Fruit fly (Drosophila melanogaster) whole organism, embryonic: ENCODE results near the gene Agpat1.
A peak's percentile ranks its signal among the peaks of the same experiment; 100 is the strongest.

ENCODE experiments used
- Abd-B ChIP-seq: fragments of 200-800 bp; sonication (Bioruptor generic); optimal IDR thresholded peaks from 2 replicates; lab custom pipeline; 2018; ENCODE audit warnings: missing biosample characterization, mild to moderate bottlenecking, missing genetic modification characterization, moderate library complexity
- Adf1 ChIP-seq: fragments of 200-800 bp; sonication (Bioruptor generic); IDR thresholded peaks from 2 replicates; pipeline ENCODE4 v1.3.6; 2022; ENCODE audit warnings: missing biosample characterization, missing genetic modification characterization
- B-H2 ChIP-seq: fragments of 200-800 bp; sonication (Bioruptor generic); optimal IDR thresholded peaks from 2 replicates; lab custom pipeline; 2018; ENCODE audit warnings: missing biosample characterization, mild to moderate bottlenecking, missing genetic modification characterization
- Bteb2 ChIP-seq: fragments of 200-800 bp; sonication (Bioruptor generic); optimal IDR thresholded peaks from 2 replicates; lab custom pipeline; 2016; ENCODE audit warnings: missing biosample characterization, missing genetic modification characterization
- CG10565 ChIP-seq: fragments of 200-800 bp; sonication (Bioruptor generic); optimal IDR thresholded peaks from 3 replicates; lab custom pipeline; 2016; ENCODE audit warnings: missing biosample characterization, mild to moderate bottlenecking, missing genetic modification characterization
- CG10959 ChIP-seq: fragments of 200-800 bp; sonication (Bioruptor generic); IDR thresholded peaks from 2 replicates; pipeline ENCODE4 v1.3.6; 2022; ENCODE audit warnings: missing biosample characterization, missing genetic modification characterization
- CG11085 ChIP-seq: fragments of 200-800 bp; sonication (Bioruptor generic); IDR thresholded peaks from 2 replicates; pipeline ENCODE4 v1.3.6; 2022; ENCODE audit warnings: missing biosample characterization, missing genetic modification characterization
- CG11093 ChIP-seq: fragments of 200-800 bp; sonication (Bioruptor generic); IDR thresholded peaks from 3 replicates; pipeline ENCODE4 v1.3.6; 2022; ENCODE audit warnings: missing biosample characterization, missing genetic modification characterization
- CG11504 ChIP-seq: fragments of 200-800 bp; sonication (Bioruptor generic); optimal IDR thresholded peaks from 3 replicates; lab custom pipeline; 2019; ENCODE audit warnings: missing biosample characterization, mild to moderate bottlenecking, missing genetic modification characterization, moderate library complexity
- CG12744 ChIP-seq: fragments of 200-800 bp; sonication (Bioruptor generic); optimal IDR thresholded peaks from 2 replicates; lab custom pipeline; 2016; ENCODE audit warnings: missing biosample characterization, missing genetic modification characterization
- CG14050 ChIP-seq: fragments of 200-800 bp; sonication (Bioruptor generic); IDR thresholded peaks from 3 replicates; pipeline ENCODE4 v1.3.6; 2022; ENCODE audit warnings: missing biosample characterization, missing genetic modification characterization
- CG14441 ChIP-seq: fragments of 200-800 bp; sonication (Bioruptor generic); IDR thresholded peaks from 2 replicates; pipeline ENCODE4 v1.3.6; 2022; ENCODE audit warnings: missing biosample characterization, missing genetic modification characterization
- CG14667 ChIP-seq: fragments of 200-800 bp; sonication (Bioruptor generic); IDR thresholded peaks from 2 replicates; pipeline ENCODE4 v1.3.6; 2022; ENCODE audit warnings: missing biosample characterization, missing genetic modification characterization
- CG14965 ChIP-seq: fragments of 200-800 bp; sonication (Bioruptor generic); optimal IDR thresholded peaks from 2 replicates; lab custom pipeline; 2016; ENCODE audit warnings: missing biosample characterization, missing genetic modification characterization, borderline replicate concordance
- CG15073 ChIP-seq: fragments of 200-800 bp; sonication (Bioruptor generic); optimal IDR thresholded peaks from 2 replicates; lab custom pipeline; 2016; ENCODE audit warnings: missing biosample characterization, missing genetic modification characterization
- CG16815 ChIP-seq: fragments of 200-800 bp; sonication (Bioruptor generic); optimal IDR thresholded peaks from 3 replicates; lab custom pipeline; 2017; ENCODE audit warnings: missing biosample characterization, mild to moderate bottlenecking, missing genetic modification characterization
- CG2120 ChIP-seq: fragments of 200-800 bp; sonication (Bioruptor generic); optimal IDR thresholded peaks from 3 replicates; lab custom pipeline; 2016; ENCODE audit warnings: missing biosample characterization, missing genetic modification characterization
- CG3995 ChIP-seq: fragments of 200-800 bp; sonication (Bioruptor generic); optimal IDR thresholded peaks from 3 replicates; lab custom pipeline; 2016; ENCODE audit warnings: missing biosample characterization, missing genetic modification characterization
- CG4854 ChIP-seq: fragments of 200-800 bp; sonication (Bioruptor generic); optimal IDR thresholded peaks from 2 replicates; lab custom pipeline; 2016; ENCODE audit warnings: missing biosample characterization, missing genetic modification characterization, inconsistent platforms
- CG6272 ChIP-seq: fragments of 200-800 bp; sonication (Bioruptor generic); IDR thresholded peaks from 2 replicates; pipeline ENCODE4 v1.3.6; 2022; ENCODE audit warnings: missing biosample characterization, missing genetic modification characterization
- CG7556 ChIP-seq: fragments of 200-800 bp; sonication (Bioruptor generic); optimal IDR thresholded peaks from 2 replicates; lab custom pipeline; 2017; ENCODE audit warnings: missing biosample characterization, mild to moderate bottlenecking, missing genetic modification characterization
- CG8944 ChIP-seq: fragments of 200-800 bp; sonication (Bioruptor generic); optimal IDR thresholded peaks from 3 replicates; lab custom pipeline; 2016; ENCODE audit warnings: missing biosample characterization, missing genetic modification characterization
- CTCF ChIP-seq: fragments of 200-800 bp; sonication (Bioruptor generic); optimal IDR thresholded peaks from 2 replicates; lab custom pipeline; 2017; ENCODE audit warnings: missing biosample characterization, mild to moderate bottlenecking, missing genetic modification characterization, moderate library complexity
- Camta ChIP-seq: fragments of 200-800 bp; sonication (Bioruptor generic); optimal IDR thresholded peaks from 2 replicates; lab custom pipeline; 2016; ENCODE audit warnings: missing biosample characterization, missing genetic modification characterization
- Chrac-16 ChIP-seq: fragments of 200-800 bp; sonication (Bioruptor generic); optimal IDR thresholded peaks from 3 replicates; lab custom pipeline; 2016; ENCODE audit warnings: missing biosample characterization, missing genetic modification characterization
- D19A ChIP-seq: fragments of 200-800 bp; optimal IDR thresholded peaks from 3 replicates; lab custom pipeline; 2019; ENCODE audit warnings: missing biosample characterization, mild to moderate bottlenecking, missing genetic modification characterization, moderate library complexity
- Dp ChIP-seq: fragments of 200-800 bp; sonication (Bioruptor generic); optimal IDR thresholded peaks from 2 replicates; lab custom pipeline; 2018; ENCODE audit warnings: missing biosample characterization, mild to moderate bottlenecking, missing genetic modification characterization, moderate library complexity
- Drgx ChIP-seq: fragments of 200-800 bp; sonication (Bioruptor generic); IDR thresholded peaks from 2 replicates; pipeline ENCODE4 v1.3.6; 2022; ENCODE audit warnings: missing biosample characterization, missing genetic modification characterization
- E2f1 ChIP-seq: fragments of 200-800 bp; sonication (Bioruptor generic); IDR thresholded peaks from 2 replicates; pipeline ENCODE4 v1.3.6; 2022; ENCODE audit warnings: missing biosample characterization, missing genetic modification characterization
- H2.0 ChIP-seq: fragments of 200-800 bp; sonication (Bioruptor generic); IDR thresholded peaks from 2 replicates; pipeline ENCODE4 v1.3.6; 2022; ENCODE audit warnings: missing biosample characterization, missing genetic modification characterization
- Hmr ChIP-seq: fragments of 200-800 bp; sonication (Bioruptor generic); optimal IDR thresholded peaks from 3 replicates; lab custom pipeline; 2017; ENCODE audit warnings: mild to moderate bottlenecking, missing biosample characterization, missing genetic modification reagents, missing genetic modification characterization
- Hr51 ChIP-seq, 2 experiments: fragments of 200-800 bp; sonication (Bioruptor generic); optimal IDR thresholded peaks; 2 replicates in 1 of 2; 3 replicates in 1 of 2; lab custom pipeline; 2016 to 2018; ENCODE audit warnings: missing biosample characterization in 2 of 2, missing genetic modification characterization in 2 of 2, mild to moderate bottlenecking in 1 of 2, moderate library complexity in 1 of 2
- MBD-R2 ChIP-seq: fragments of 200-800 bp; sonication (Bioruptor generic); IDR thresholded peaks from 2 replicates; pipeline ENCODE4 v1.3.6; 2022; ENCODE audit warnings: missing biosample characterization, missing genetic modification characterization
- NFAT ChIP-seq: fragments of 200-800 bp; sonication (Bioruptor generic); IDR thresholded peaks from 2 replicates; pipeline ENCODE4 v1.3.6; 2022; ENCODE audit warnings: missing biosample characterization, missing genetic modification characterization
- Nf-YC ChIP-seq: fragments of 200-800 bp; optimal IDR thresholded peaks from 3 replicates; lab custom pipeline; 2019; ENCODE audit warnings: missing biosample characterization, mild to moderate bottlenecking, missing genetic modification characterization, moderate library complexity
- Xbp1 ChIP-seq: fragments of 200-800 bp; sonication (Bioruptor generic); optimal IDR thresholded peaks from 3 replicates; lab custom pipeline; 2016; ENCODE audit warnings: missing biosample characterization, mild to moderate bottlenecking, missing genetic modification characterization
- crol ChIP-seq: fragments of 200-800 bp; sonication (Bioruptor generic); IDR thresholded peaks from 2 replicates; pipeline ENCODE4 v1.3.6; 2022; ENCODE audit warnings: missing biosample characterization, missing genetic modification characterization
- danr ChIP-seq: fragments of 200-800 bp; sonication (Bioruptor generic); IDR thresholded peaks from 2 replicates; pipeline ENCODE4 v1.3.6; 2022; ENCODE audit warnings: missing biosample characterization, missing genetic modification characterization
- en ChIP-seq: fragments of 200-800 bp; sonication (Bioruptor generic); optimal IDR thresholded peaks from 2 replicates; lab custom pipeline; 2016; ENCODE audit warnings: missing biosample characterization, missing genetic modification characterization
- eve ChIP-seq, 2 experiments: fragments of >200 bp; optimal IDR thresholded peaks; 2 replicates each; lab custom pipeline; 2017; ENCODE audit warnings: missing biosample characterization in 2 of 2, missing genetic modification characterization in 2 of 2
- gro ChIP-seq: fragments of 200-800 bp; sonication (Bioruptor generic); optimal IDR thresholded peaks from 2 replicates; lab custom pipeline; 2016; ENCODE audit warnings: missing biosample characterization, missing genetic modification characterization
- lbe ChIP-seq: fragments of 200-800 bp; sonication (Bioruptor generic); optimal IDR thresholded peaks from 2 replicates; lab custom pipeline; 2016; ENCODE audit warnings: missing biosample characterization, mild to moderate bottlenecking, missing genetic modification characterization
- lmd ChIP-seq: fragments of 200-800 bp; sonication (Bioruptor generic); IDR thresholded peaks from 2 replicates; pipeline ENCODE4 v1.3.6; 2022; ENCODE audit warnings: missing biosample characterization, missing genetic modification characterization
- mirr ChIP-seq: fragments of 200-800 bp; sonication (Bioruptor generic); optimal IDR thresholded peaks from 3 replicates; lab custom pipeline; 2018; ENCODE audit warnings: missing biosample characterization, mild to moderate bottlenecking, missing genetic modification characterization
- nom ChIP-seq: fragments of 200-800 bp; sonication (Bioruptor generic); optimal IDR thresholded peaks from 2 replicates; lab custom pipeline; 2017; ENCODE audit warnings: missing biosample characterization, missing genetic modification characterization, mild to moderate bottlenecking, moderate library complexity, missing genetic modification reagents
- sens ChIP-seq: fragments of 200-800 bp; sonication (Bioruptor generic); peaks from one replicate; lab custom pipeline; 2016; ENCODE audit warnings: missing biosample characterization, missing genetic modification characterization
- sima ChIP-seq: fragments of 200-800 bp; sonication (Bioruptor generic); optimal IDR thresholded peaks from 2 replicates; lab custom pipeline; 2016; ENCODE audit warnings: missing biosample characterization, missing genetic modification characterization
- sisA ChIP-seq: fragments of 200-800 bp; sonication (Bioruptor generic); IDR thresholded peaks from 2 replicates; pipeline ENCODE4 v1.3.6; 2022; ENCODE audit warnings: missing biosample characterization, missing genetic modification characterization
- tin ChIP-seq: fragments of 200-800 bp; sonication (Bioruptor generic); optimal IDR thresholded peaks from 3 replicates; lab custom pipeline; 2016; ENCODE audit warnings: missing biosample characterization, missing genetic modification characterization
- tx ChIP-seq: fragments of 200-800 bp; sonication (Bioruptor generic); optimal IDR thresholded peaks from 2 replicates; lab custom pipeline; 2016; ENCODE audit warnings: missing biosample characterization, missing genetic modification characterization

The Agpat1 gene

dm6 chrX:12742651-12743020, 22.4 kb upstream of the Agpat1 start:
- no peak for TF ChIP-seq sisA (GFP tag; lab: Robert Waterston, UW)
- no peak for TF ChIP-seq danr (GFP tag; lab: Robert Waterston, UW)
- TF ChIP-seq en (GFP tag; lab: Kevin White, UChicago) = no peak
- no peak for TF ChIP-seq Chrac-16
- no peak for TF ChIP-seq CG7556 (GFP tag; lab: Kevin White, UChicago)
- TF ChIP-seq CG15073 (GFP tag; lab: Kevin White, UChicago) = peak; percentile 95
- TF ChIP-seq Adf1 (GFP tag; lab: Robert Waterston, UW) = peak; percentile 67; the same call in 1 of the 2 replicates

- peak; percentile 69 for TF ChIP-seq Drgx (GFP tag; lab: Robert Waterston, UW)
- TF ChIP-seq crol (GFP tag; lab: Robert Waterston, UW) = peak; percentile 62
- TF ChIP-seq nom = peak; percentile 3
- no peak for TF ChIP-seq lmd (GFP tag; lab: Robert Waterston, UW)
- TF ChIP-seq, all 482 proteins: peak for 3
These were observed 21.8 kb upstream of the Agpat1 start for dm6 chrX:12743296-12743695.

- TF ChIP-seq CG4854 (GFP tag; lab: Kevin White, UChicago) = no peak
- no peak for TF ChIP-seq MBD-R2
- no peak for TF ChIP-seq CG11085
- TF ChIP-seq CG12744 (GFP tag; lab: Kevin White, UChicago) = no peak
- TF ChIP-seq tx (GFP tag; lab: Kevin White, UChicago) = no peak
- TF ChIP-seq CG14667 (GFP tag; lab: Robert Waterston, UW) = no peak
- no peak for TF ChIP-seq CG3995 (GFP tag; lab: Kevin White, UChicago)
- no peak for TF ChIP-seq NFAT
- no peak for TF ChIP-seq Dp (GFP tag; lab: Kevin White, UChicago)
- TF ChIP-seq Xbp1 = no peak
- TF ChIP-seq CG14965 (GFP tag; lab: Kevin White, UChicago) = no peak
- no peak for TF ChIP-seq Hmr (GFP tag; lab: Kevin White, UChicago)
- no peak for TF ChIP-seq Abd-B (GFP tag; lab: Kevin White, UChicago)
- TF ChIP-seq CG16815 (GFP tag; lab: Kevin White, UChicago) = no peak
- no peak for TF ChIP-seq eve (GFP tag; optimal IDR thresholded peaks at IDR 0.05; lab: Kevin White, UChicago)
- no peak for TF ChIP-seq Camta
- no peak for TF ChIP-seq Bteb2 (GFP tag; lab: Kevin White, UChicago)
- TF ChIP-seq CG10565 = no peak
- TF ChIP-seq CG2120 (GFP tag; lab: Kevin White, UChicago) = no peak
- TF ChIP-seq B-H2 = no peak
- no peak for TF ChIP-seq CTCF (GFP tag; lab: Kevin White, UChicago)
- TF ChIP-seq CG10959 (GFP tag; lab: Robert Waterston, UW) = no peak
- TF ChIP-seq Hr51 (GFP tag; optimal IDR thresholded peaks at IDR 0.05; lab: Kevin White, UChicago) = no peak
- TF ChIP-seq sens (GFP tag; lab: Kevin White, UChicago) = no peak
- no peak for TF ChIP-seq mirr
- no peak for TF ChIP-seq E2f1 (GFP tag; lab: Robert Waterston, UW)
- no peak for TF ChIP-seq CG11093 (GFP tag; lab: Robert Waterston, UW)
- TF ChIP-seq H2.0 (GFP tag; lab: Robert Waterston, UW) = no peak
- no peak for TF ChIP-seq CG6272 (GFP tag; lab: Robert Waterston, UW)
- no peak for TF ChIP-seq Chrac-16
- TF ChIP-seq tin (GFP tag; lab: Kevin White, UChicago) = no peak
- TF ChIP-seq CG8944 (GFP tag; lab: Kevin White, UChicago) = no peak
- no peak for TF ChIP-seq CG14441
- TF ChIP-seq lbe = peak; percentile 28
- no peak for TF ChIP-seq Nf-YC
- no peak for TF ChIP-seq CG11504 (tag; lab: Kevin White, UChicago)
- no peak for TF ChIP-seq sima (GFP tag; lab: Kevin White, UChicago)
- TF ChIP-seq gro (GFP tag; lab: Kevin White, UChicago) = no peak
- TF ChIP-seq D19A (tag; lab: Kevin White, UChicago) = no peak
- TF ChIP-seq CG14050 = no peak
These were observed 20.9 kb upstream of the Agpat1 start, which contains the start of gene CG4004 for dm6 chrX:12744026-12744688. CG4004 (plus strand) TSS chrX:12744212.
